Worm (Caenorhabditis elegans): Measurements from ENCODE around the gene ZK512.1.

ZK512.1 gene

DNA sequence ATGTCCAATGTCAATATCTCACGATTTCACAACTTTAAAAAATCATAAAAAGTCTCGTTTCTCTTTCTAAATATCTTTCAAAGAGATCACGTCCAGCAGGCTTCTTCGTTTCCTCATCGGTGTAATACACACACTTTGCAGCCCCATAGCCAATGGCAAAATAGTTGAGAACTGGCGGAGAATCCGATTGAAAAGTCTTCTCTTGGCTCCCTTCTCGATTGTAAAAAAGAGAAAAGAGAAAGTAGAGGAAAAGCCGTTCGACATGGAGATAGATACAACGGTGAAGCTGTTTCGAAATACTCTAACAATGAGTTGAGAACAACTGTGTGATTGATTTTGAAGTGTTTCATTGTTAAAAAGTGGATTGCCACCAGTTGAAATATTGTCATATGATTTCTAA is 37.0 kb downstream of the ZK512.1 start:
- TF ChIP-seq F37B4.10 (GFP tag; IDR thresholded peaks at IDR 0.05) (no peak), K12H6.12 (tag; optimal IDR thresholded peaks at IDR 0.05) (no peak), fkh-3 (tag; optimal IDR thresholded peaks at IDR 0.05) (no peak), nfyb-1 (GFP tag; IDR thresholded peaks at IDR 0.05) (no peak), ceh-27 (GFP tag; optimal IDR thresholded peaks at IDR 0.05) (no peak), xnd-1 (tag; optimal IDR thresholded peaks at IDR 0.05) (no peak), mcd-1 (GFP tag; IDR thresholded peaks at IDR 0.05) (no peak), snpc-1.3 (tag; optimal IDR thresholded peaks at IDR 0.05; ENCODE audit: insufficient read depth) (no peak), C06A6.2 (GFP tag; conservative IDR thresholded peaks at IDR 0.05) (no peak), lin-35 (GFP tag; optimal IDR thresholded peaks at IDR 0.05) (no peak), sptf-2 (GFP tag; optimal IDR thresholded peaks at IDR 0.05) (no peak), lir-1 (GFP tag; conservative IDR thresholded peaks at IDR 0.05) (no peak)

DNA sequence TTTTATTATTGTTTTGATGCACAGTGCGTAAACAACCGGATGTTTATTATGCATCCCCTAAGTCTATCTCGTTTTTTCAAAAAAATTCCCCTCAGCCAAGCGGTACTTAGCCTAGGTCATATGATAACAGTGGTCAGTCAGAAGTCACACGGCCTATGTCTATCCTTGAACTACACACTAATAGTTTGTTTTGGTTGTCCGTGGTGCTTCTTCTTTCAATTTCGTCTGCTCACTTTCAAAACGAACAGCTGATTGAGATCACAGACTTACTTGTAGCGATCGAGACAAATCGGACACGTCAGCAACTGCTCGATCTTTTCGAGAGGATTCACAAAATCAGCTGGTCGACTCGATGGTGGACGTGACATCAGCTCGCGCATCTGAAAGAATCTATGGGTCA is 38.2 kb downstream of the ZK512.1 start:
- peak; percentile 35 for TF ChIP-seq somi-1 (GFP tag; optimal IDR thresholded peaks at IDR 0.05)
- TF ChIP-seq athp-1 (tag; optimal IDR thresholded peaks at IDR 0.05): no peak

DNA sequence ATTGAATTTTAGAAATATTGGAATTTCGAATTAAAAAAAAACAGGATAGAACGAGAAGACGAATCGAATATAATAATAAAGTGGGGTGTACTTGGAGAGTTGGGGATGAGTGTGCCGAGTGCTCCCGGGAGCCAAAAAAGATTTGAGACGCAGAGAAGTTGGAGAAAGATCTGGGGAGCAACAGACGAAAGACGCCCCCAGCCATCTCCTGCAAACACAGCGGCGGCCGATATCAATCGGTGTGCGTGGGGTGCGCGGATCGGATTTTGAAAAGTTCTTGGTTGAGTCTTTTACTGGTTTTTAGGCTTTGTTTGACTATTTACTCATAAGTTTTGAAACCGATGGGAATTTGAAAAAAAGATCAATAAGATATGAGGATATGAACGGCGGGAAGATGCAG is 39.1 kb downstream of the ZK512.1 start, which contains the start of gene nhl-1:
TSS of gene nhl-1 (minus strand) at position 101 of the 400 bp plus-strand sequence.
- TF ChIP-seq Y67H2A.10 (GFP tag; conservative IDR thresholded peaks at IDR 0.05): no peak
- no peak for TF ChIP-seq madf-8 (GFP tag; conservative IDR thresholded peaks at IDR 0.05)
- no peak for TF ChIP-seq fkh-3 (tag; optimal IDR thresholded peaks at IDR 0.05)
- no peak for TF ChIP-seq lin-54 (GFP tag; optimal IDR thresholded peaks at IDR 0.05)
- TF ChIP-seq somi-1 (GFP tag; optimal IDR thresholded peaks at IDR 0.05): no peak
- TF ChIP-seq egrh-3 (GFP tag; IDR thresholded peaks at IDR 0.05): no peak
- TF ChIP-seq B0261.1 (tag; optimal IDR thresholded peaks at IDR 0.05): no peak
- TF ChIP-seq Y79H2A.3 (GFP tag; conservative IDR thresholded peaks at IDR 0.05): no peak
- TF ChIP-seq F10E7.11 (tag; optimal IDR thresholded peaks at IDR 0.05): no peak
- no peak for TF ChIP-seq tbp1 (GFP tag; optimal IDR thresholded peaks at IDR 0.05)
- no peak for TF ChIP-seq let-526 (GFP tag; IDR thresholded peaks at IDR 0.05)
- no peak for TF ChIP-seq T07F8.4 (tag; optimal IDR thresholded peaks at IDR 0.05)
- TF ChIP-seq snpc-3.4 (tag; optimal IDR thresholded peaks at IDR 0.05): no peak
- no peak for TF ChIP-seq ets-4 (GFP tag; optimal IDR thresholded peaks at IDR 0.05)
- TF ChIP-seq ccch-3 (GFP tag; optimal IDR thresholded peaks at IDR 0.05): no peak
- TF ChIP-seq F57A8.1 (GFP tag; optimal IDR thresholded peaks at IDR 0.05): no peak
- TF ChIP-seq ztf-6 (GFP tag; IDR thresholded peaks at IDR 0.05): no peak
- TF ChIP-seq akir-1 (GFP tag; optimal IDR thresholded peaks at IDR 0.05): no peak
- no peak for TF ChIP-seq F57C9.4 (tag; optimal IDR thresholded peaks at IDR 0.05)
- TF ChIP-seq ceh-100 (GFP tag; IDR thresholded peaks at IDR 0.05): no peak

DNA sequence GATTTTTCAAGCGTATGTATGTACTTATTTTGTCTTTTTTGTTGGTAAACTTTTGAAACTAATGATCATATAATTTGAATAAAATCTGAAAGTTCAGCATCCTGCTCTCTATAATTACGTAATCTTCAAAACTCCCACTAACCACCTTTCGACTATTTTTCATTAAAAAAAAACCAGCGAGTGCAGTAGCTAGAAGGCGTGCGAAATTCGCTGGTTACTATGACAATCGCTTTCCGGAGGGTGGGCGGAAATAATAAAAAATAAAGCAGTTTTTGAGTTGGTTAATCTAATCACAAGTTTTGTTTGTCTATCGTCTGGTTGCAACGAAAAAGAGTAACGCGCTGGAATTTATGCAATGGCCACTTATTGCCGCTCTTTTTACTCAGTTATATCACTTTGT is 40.0 kb downstream of the ZK512.1 start, which contains the start of gene irld-34:
TSS of gene irld-34 (plus strand) at position 301 of the 400 bp plus-strand sequence.
- no peak for TF ChIP-seq ceh-100 (GFP tag; IDR thresholded peaks at IDR 0.05)
- TF ChIP-seq ztf-25 (GFP tag; IDR thresholded peaks at IDR 0.05): no peak
- TF ChIP-seq rpc-1 (optimal IDR thresholded peaks at IDR 0.05): no peak
- no peak for TF ChIP-seq rpc-1 (tag; optimal IDR thresholded peaks at IDR 0.05)
